Fruit fly (Drosophila melanogaster) whole organism, embryonic: ENCODE measurements around the gene SmD1.

Experiments
- Antp ChIP-seq: fragments of 200-800 bp; sonication (Bioruptor generic); optimal IDR thresholded peaks from 3 replicates; lab custom pipeline; 2016; ENCODE audit warnings: missing biosample characterization, missing genetic modification characterization
- B-H1 ChIP-seq: fragments of 200-800 bp; sonication (Bioruptor generic); IDR thresholded peaks from 3 replicates; pipeline ENCODE4 v1.3.6; 2022; ENCODE audit warnings: missing biosample characterization, missing genetic modification characterization
- CG10147 ChIP-seq: fragments of 200-800 bp; sonication (Bioruptor generic); optimal IDR thresholded peaks from 2 replicates; lab custom pipeline; 2019; ENCODE audit warnings: missing biosample characterization, mild to moderate bottlenecking, missing genetic modification characterization, moderate library complexity
- CG10209 ChIP-seq: fragments of 200-800 bp; sonication (Bioruptor generic); optimal IDR thresholded peaks from 3 replicates; lab custom pipeline; 2017; ENCODE audit warnings: missing biosample characterization, mild to moderate bottlenecking, missing genetic modification characterization, missing genetic modification reagents
- CG10267 ChIP-seq: fragments of 200-800 bp; sonication (Bioruptor generic); optimal IDR thresholded peaks from 2 replicates; lab custom pipeline; 2018; ENCODE audit warnings: missing biosample characterization, mild to moderate bottlenecking, missing genetic modification characterization, moderate library complexity
- CG10321 ChIP-seq: fragments of 200-800 bp; sonication (Bioruptor generic); IDR thresholded peaks from 2 replicates; pipeline ENCODE4 v1.3.6; 2022; ENCODE audit warnings: missing biosample characterization, missing genetic modification characterization
- CG10979 ChIP-seq: fragments of 200-800 bp; sonication (Bioruptor generic); optimal IDR thresholded peaks from 2 replicates; lab custom pipeline; 2018; ENCODE audit warnings: missing biosample characterization, mild to moderate bottlenecking, missing genetic modification characterization, moderate library complexity
- CG11504 ChIP-seq: fragments of 200-800 bp; sonication (Bioruptor generic); optimal IDR thresholded peaks from 3 replicates; lab custom pipeline; 2019; ENCODE audit warnings: missing biosample characterization, mild to moderate bottlenecking, missing genetic modification characterization, moderate library complexity
- CG12219 ChIP-seq: fragments of 200-800 bp; sonication (Bioruptor generic); optimal IDR thresholded peaks from 3 replicates; lab custom pipeline; 2018; ENCODE audit warnings: missing biosample characterization, mild to moderate bottlenecking, missing genetic modification characterization
- CG1603 ChIP-seq: fragments of 200-800 bp; sonication (Bioruptor generic); optimal IDR thresholded peaks from 2 replicates; lab custom pipeline; 2019; ENCODE audit warnings: missing biosample characterization, mild to moderate bottlenecking, missing genetic modification characterization, moderate library complexity
- CG16813 ChIP-seq: fragments of 200-800 bp; sonication (Bioruptor generic); IDR thresholded peaks from 3 replicates; pipeline ENCODE4 v1.3.6; 2022; ENCODE audit warnings: missing biosample characterization, missing genetic modification characterization; ENCODE audit not compliant: partially characterized antibody
- CG16815 ChIP-seq: fragments of 200-800 bp; sonication (Bioruptor generic); optimal IDR thresholded peaks from 3 replicates; lab custom pipeline; 2017; ENCODE audit warnings: missing biosample characterization, mild to moderate bottlenecking, missing genetic modification characterization
- CG32532 ChIP-seq: fragments of 200-800 bp; sonication (Bioruptor generic); IDR thresholded peaks from 2 replicates; pipeline ENCODE4 v1.3.6; 2022; ENCODE audit warnings: missing biosample characterization, missing genetic modification characterization
- CG34224 ChIP-seq: fragments of 200-800 bp; sonication (Bioruptor generic); IDR thresholded peaks from 3 replicates; pipeline ENCODE4 v1.3.6; 2022; ENCODE audit warnings: missing biosample characterization, missing genetic modification characterization; ENCODE audit not compliant: partially characterized antibody
- CG5953 ChIP-seq: fragments of 200-800 bp; sonication (Bioruptor generic); IDR thresholded peaks from 2 replicates; pipeline ENCODE4 v1.3.6; 2022; ENCODE audit warnings: missing biosample characterization, missing genetic modification characterization
- CG6175 ChIP-seq: fragments of 200-800 bp; sonication (Bioruptor generic); IDR thresholded peaks from 3 replicates; pipeline ENCODE4 v1.3.6; 2022; ENCODE audit warnings: missing biosample characterization, missing genetic modification characterization
- CG6813 ChIP-seq: fragments of 200-800 bp; sonication (Bioruptor generic); optimal IDR thresholded peaks from 2 replicates; lab custom pipeline; 2017; ENCODE audit warnings: missing biosample characterization, missing genetic modification characterization, mild to moderate bottlenecking, moderate library complexity, missing genetic modification reagents
- CG7357 ChIP-seq: fragments of 200-800 bp; sonication (Bioruptor generic); IDR thresholded peaks from 3 replicates; pipeline ENCODE4 v1.3.6; 2022; ENCODE audit warnings: missing biosample characterization, missing genetic modification characterization
- CG8281 ChIP-seq: fragments of 200-800 bp; sonication (Bioruptor generic); optimal IDR thresholded peaks from 2 replicates; lab custom pipeline; 2018; ENCODE audit warnings: missing biosample characterization, mild to moderate bottlenecking, missing genetic modification characterization, moderate library complexity
- E2f2 ChIP-seq: fragments of 200-800 bp; sonication (Bioruptor generic); IDR thresholded peaks from 2 replicates; pipeline ENCODE4 v1.3.6; 2022; ENCODE audit warnings: missing biosample characterization, missing genetic modification characterization
- Eip74EF ChIP-seq, 2 experiments: fragments of 200-800 bp in 1 of 2; fragments of >200 bp in 1 of 2; sonication (Bioruptor generic) in 1 of 2; optimal IDR thresholded peaks; 2 replicates each; lab custom pipeline; 2017 to 2019; ENCODE audit warnings: missing biosample characterization in 2 of 2, missing genetic modification characterization in 2 of 2, mild to moderate bottlenecking in 1 of 2, moderate library complexity in 1 of 2
- Gug ChIP-seq: fragments of 200-800 bp; sonication (Bioruptor generic); IDR thresholded peaks from 4 replicates; pipeline ENCODE4 v1.3.6; 2022; ENCODE audit warnings: missing biosample characterization, missing genetic modification characterization
- HLH4C ChIP-seq: fragments of 200-800 bp; sonication (Bioruptor generic); IDR thresholded peaks from 3 replicates; pipeline ENCODE4 v1.3.6; 2022; ENCODE audit warnings: missing biosample characterization, missing genetic modification characterization; ENCODE audit not compliant: partially characterized antibody
- Hand ChIP-seq: fragments of 200-800 bp; sonication (Bioruptor generic); optimal IDR thresholded peaks from 2 replicates; lab custom pipeline; 2017; ENCODE audit warnings: mild to moderate bottlenecking, missing biosample characterization, missing genetic modification reagents, missing genetic modification characterization
- Optix ChIP-seq: fragments of 200-800 bp; sonication (Bioruptor generic); IDR thresholded peaks from 3 replicates; pipeline ENCODE4 v1.3.6; 2022; ENCODE audit warnings: missing biosample characterization, missing genetic modification characterization
- Poxn ChIP-seq: fragments of 200-800 bp; sonication (Bioruptor generic); IDR thresholded peaks from 2 replicates; pipeline ENCODE4 v1.3.6; 2022; ENCODE audit warnings: missing biosample characterization, missing genetic modification characterization
- Ptx1 ChIP-seq: fragments of 200-800 bp; sonication (Bioruptor generic); IDR thresholded peaks from 2 replicates; pipeline ENCODE4 v1.3.6; 2022; ENCODE audit warnings: missing biosample characterization, missing genetic modification characterization
- Sry-δ ChIP-seq: fragments of 200-800 bp; sonication (Bioruptor generic); optimal IDR thresholded peaks from 2 replicates; lab custom pipeline; 2016; ENCODE audit warnings: missing biosample characterization, missing genetic modification characterization
- TFAM ChIP-seq: fragments of 200-800 bp; sonication (Bioruptor generic); optimal IDR thresholded peaks from 2 replicates; lab custom pipeline; 2017; ENCODE audit warnings: missing biosample characterization, missing genetic modification characterization, inconsistent platforms
- Vsx1 ChIP-seq: fragments of 200-800 bp; sonication (Bioruptor generic); optimal IDR thresholded peaks from 2 replicates; lab custom pipeline; 2017; ENCODE audit warnings: missing biosample characterization, mild to moderate bottlenecking, missing genetic modification characterization, missing genetic modification reagents
- YL-1 ChIP-seq: fragments of 200-800 bp; sonication (Bioruptor generic); optimal IDR thresholded peaks from 3 replicates; lab custom pipeline; 2017; ENCODE audit warnings: missing biosample characterization, mild to moderate bottlenecking, missing genetic modification characterization
- abd-A ChIP-seq: fragments of 200-800 bp; sonication (Bioruptor generic); optimal IDR thresholded peaks from 3 replicates; lab custom pipeline; 2019; ENCODE audit warnings: missing biosample characterization, mild to moderate bottlenecking, missing genetic modification characterization, moderate library complexity
- ac ChIP-seq: fragments of 200-800 bp; sonication (Bioruptor generic); optimal IDR thresholded peaks from 3 replicates; lab custom pipeline; 2017; ENCODE audit warnings: missing biosample characterization, mild to moderate bottlenecking, missing genetic modification characterization
- bcd ChIP-seq: fragments of 200-800 bp; sonication (Bioruptor generic); optimal IDR thresholded peaks from 2 replicates; lab custom pipeline; 2017; ENCODE audit warnings: missing biosample characterization, mild to moderate bottlenecking, missing genetic modification characterization
- btn ChIP-seq: fragments of 200-800 bp; sonication (Bioruptor generic); optimal IDR thresholded peaks from 2 replicates; lab custom pipeline; 2016; ENCODE audit warnings: missing biosample characterization, missing genetic modification characterization
- chm ChIP-seq: fragments of 200-800 bp; sonication (Bioruptor generic); IDR thresholded peaks from 2 replicates; pipeline ENCODE4 v1.3.6; 2022; ENCODE audit warnings: missing biosample characterization, missing genetic modification characterization
- chn ChIP-seq: fragments of 200-800 bp; sonication (Bioruptor generic); optimal IDR thresholded peaks from 2 replicates; lab custom pipeline; 2016; ENCODE audit warnings: missing biosample characterization, missing genetic modification characterization
- fru ChIP-seq: fragments of >200 bp; optimal IDR thresholded peaks from 2 replicates; lab custom pipeline; 2017
- gce ChIP-seq: fragments of 200-800 bp; sonication (Bioruptor generic); IDR thresholded peaks from 3 replicates; pipeline ENCODE4 v1.3.6; 2022; ENCODE audit warnings: missing biosample characterization, missing genetic modification characterization
- gem ChIP-seq: fragments of 200-800 bp; sonication (Bioruptor generic); optimal IDR thresholded peaks from 2 replicates; lab custom pipeline; 2019; ENCODE audit warnings: missing biosample characterization, mild to moderate bottlenecking, missing genetic modification characterization, moderate library complexity
- her ChIP-seq: fragments of 200-800 bp; sonication (Bioruptor generic); optimal IDR thresholded peaks from 2 replicates; lab custom pipeline; 2016; ENCODE audit warnings: missing biosample characterization, missing genetic modification characterization
- mld ChIP-seq: fragments of 200-800 bp; sonication (Bioruptor generic); IDR thresholded peaks from 3 replicates; pipeline ENCODE4 v1.3.6; 2022; ENCODE audit warnings: missing biosample characterization, missing genetic modification characterization; ENCODE audit not compliant: partially characterized antibody
- salm ChIP-seq: fragments of 200-800 bp; sonication (Bioruptor generic); optimal IDR thresholded peaks from 2 replicates; lab custom pipeline; 2018; ENCODE audit warnings: missing biosample characterization, mild to moderate bottlenecking, missing genetic modification characterization
- seq ChIP-seq: fragments of 200-800 bp; sonication (Bioruptor generic); IDR thresholded peaks from 2 replicates; pipeline ENCODE4 v1.3.6; 2022; ENCODE audit warnings: missing biosample characterization, missing genetic modification characterization
- sug ChIP-seq: fragments of 200-800 bp; optimal IDR thresholded peaks from 2 replicates; lab custom pipeline; 2019; ENCODE audit warnings: missing biosample characterization, mild to moderate bottlenecking, missing genetic modification characterization, moderate library complexity
- tap ChIP-seq: fragments of 200-800 bp; optimal IDR thresholded peaks from 3 replicates; lab custom pipeline; 2019; ENCODE audit warnings: missing biosample characterization, mild to moderate bottlenecking, missing genetic modification characterization, moderate library complexity
- wek ChIP-seq: fragments of 200-800 bp; sonication (Bioruptor generic); optimal IDR thresholded peaks from 3 replicates; lab custom pipeline; 2018; ENCODE audit warnings: missing biosample characterization, mild to moderate bottlenecking, missing genetic modification characterization, moderate library complexity
- zen ChIP-seq: fragments of 200-800 bp; sonication (Bioruptor generic); optimal IDR thresholded peaks from 3 replicates; lab custom pipeline; 2018; ENCODE audit warnings: missing biosample characterization, mild to moderate bottlenecking, missing genetic modification characterization, moderate library complexity

SmD1 gene

DNA sequence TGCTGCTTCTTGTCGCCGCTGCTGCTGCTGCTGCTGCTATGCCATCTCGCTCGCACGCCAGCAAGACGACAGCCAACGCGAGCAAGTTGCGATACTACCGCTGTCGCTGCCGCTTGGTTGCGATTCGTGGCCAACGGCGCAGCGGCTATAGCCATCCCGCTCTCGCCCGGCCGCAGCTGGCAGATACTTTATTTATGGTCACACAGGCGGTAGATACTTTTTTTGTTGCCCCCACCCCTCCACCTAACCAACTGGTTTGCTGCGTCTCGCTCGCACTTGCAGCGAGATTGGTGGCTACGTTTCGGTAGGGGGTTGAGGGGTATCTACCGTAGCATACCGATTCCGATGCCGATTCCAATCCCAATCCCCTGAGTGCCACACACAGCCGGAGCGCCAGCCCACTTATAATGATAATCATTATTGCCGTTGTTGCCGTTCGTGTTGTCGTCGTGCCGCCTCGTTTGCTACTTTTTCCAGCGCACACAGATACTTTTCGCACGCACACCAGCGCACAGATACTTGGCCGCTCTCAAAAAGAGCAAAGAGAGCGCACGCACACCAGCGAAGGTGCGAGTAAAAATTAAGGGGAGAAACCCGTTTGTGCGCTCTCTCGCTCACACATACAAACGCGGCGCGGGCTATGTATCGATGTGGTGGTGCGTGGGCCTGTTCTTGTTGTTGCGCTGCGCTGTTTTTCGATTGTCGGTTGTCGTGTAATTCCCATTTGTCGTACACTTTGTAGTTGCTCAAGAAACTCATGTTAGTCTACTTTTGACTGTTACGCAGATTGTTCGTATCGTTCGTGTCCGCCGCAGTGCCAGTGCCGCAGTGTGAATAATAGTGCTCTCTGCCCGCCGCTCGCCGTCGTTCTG is 41.3 kb downstream of the SmD1 start, which contains the start of gene mirr (continued):
- TF ChIP-seq CG6175 (GFP tag; lab: Robert Waterston, UW) (peak; percentile 97), CG10209 (GFP tag; lab: Kevin White, UChicago) (no peak), Poxn (GFP tag; lab: Robert Waterston, UW) (no peak), TFAM (GFP tag; lab: Kevin White, UChicago) (no peak), CG10979 (tag; lab: Kevin White, UChicago) (no peak), fru (lab: Kevin White, UChicago) (no peak), Antp (peak; percentile 29), gce (GFP tag; lab: Robert Waterston, UW) (0 out of 3 replicates have a peak, but pooled peaks have one; percentile 34), CG8281 (no peak), CG32532 (GFP tag; lab: Robert Waterston, UW) (peak; percentile 23; the same call in 1 of the 2 replicates), tap (no peak), CG16813 (peak; percentile 27; the same call in 1 of the 3 replicates), CG34224 (GFP tag; lab: Robert Waterston, UW) (peak; percentile 43; the same call in 1 of the 3 replicates), btn (GFP tag; lab: Kevin White, UChicago) (no peak), CG10147 (no peak), CG12219 (no peak), Vsx1 (peak; percentile 24), zen (tag; lab: Kevin White, UChicago) (no peak), YL-1 (GFP tag; lab: Kevin White, UChicago) (no peak), wek (GFP tag; lab: Kevin White, UChicago) (no peak), CG10321 (GFP tag; lab: Robert Waterston, UW) (peak; percentile 98), bcd (GFP tag; lab: Kevin White, UChicago) (no peak), chm (no peak), CG11504 (tag; lab: Kevin White, UChicago) (no peak), HLH4C (GFP tag; lab: Robert Waterston, UW) (no peak), Optix (no peak), ac (GFP tag; lab: Kevin White, UChicago) (no peak), chn (peak; percentile 27), E2f2 (GFP tag; lab: Robert Waterston, UW) (no peak), her (GFP tag; lab: Kevin White, UChicago) (no peak), CG16815 (GFP tag; lab: Kevin White, UChicago) (no peak), Eip74EF (GFP tag; optimal IDR thresholded peaks at IDR 0.05; lab: Kevin White, UChicago) (peak in 1 of 2 experiments; percentile 35), abd-A (peak; percentile 99), sug (tag; lab: Kevin White, UChicago) (peak; percentile 88), seq (GFP tag; lab: Robert Waterston, UW) (peak; percentile 61), Gug (GFP tag; lab: Robert Waterston, UW) (no peak), B-H1 (GFP tag; lab: Robert Waterston, UW) (no peak), CG1603 (no peak), CG7357 (no peak), Sry-δ (no peak), CG5953 (no peak), CG10267 (no peak), mld (no peak), Ptx1 (GFP tag; lab: Robert Waterston, UW) (no peak), Hand (GFP tag; lab: Kevin White, UChicago) (no peak), salm (tag; lab: Kevin White, UChicago) (no peak), CG6813 (GFP tag; lab: Kevin White, UChicago) (no peak), gem (tag; lab: Kevin White, UChicago) (no peak)
